Fruit fly (Drosophila melanogaster): ENCODE measurements around the gene CG31643.
A peak's percentile ranks its signal among the peaks of the same experiment; 100 is the strongest.

The CG31643 gene

DNA sequence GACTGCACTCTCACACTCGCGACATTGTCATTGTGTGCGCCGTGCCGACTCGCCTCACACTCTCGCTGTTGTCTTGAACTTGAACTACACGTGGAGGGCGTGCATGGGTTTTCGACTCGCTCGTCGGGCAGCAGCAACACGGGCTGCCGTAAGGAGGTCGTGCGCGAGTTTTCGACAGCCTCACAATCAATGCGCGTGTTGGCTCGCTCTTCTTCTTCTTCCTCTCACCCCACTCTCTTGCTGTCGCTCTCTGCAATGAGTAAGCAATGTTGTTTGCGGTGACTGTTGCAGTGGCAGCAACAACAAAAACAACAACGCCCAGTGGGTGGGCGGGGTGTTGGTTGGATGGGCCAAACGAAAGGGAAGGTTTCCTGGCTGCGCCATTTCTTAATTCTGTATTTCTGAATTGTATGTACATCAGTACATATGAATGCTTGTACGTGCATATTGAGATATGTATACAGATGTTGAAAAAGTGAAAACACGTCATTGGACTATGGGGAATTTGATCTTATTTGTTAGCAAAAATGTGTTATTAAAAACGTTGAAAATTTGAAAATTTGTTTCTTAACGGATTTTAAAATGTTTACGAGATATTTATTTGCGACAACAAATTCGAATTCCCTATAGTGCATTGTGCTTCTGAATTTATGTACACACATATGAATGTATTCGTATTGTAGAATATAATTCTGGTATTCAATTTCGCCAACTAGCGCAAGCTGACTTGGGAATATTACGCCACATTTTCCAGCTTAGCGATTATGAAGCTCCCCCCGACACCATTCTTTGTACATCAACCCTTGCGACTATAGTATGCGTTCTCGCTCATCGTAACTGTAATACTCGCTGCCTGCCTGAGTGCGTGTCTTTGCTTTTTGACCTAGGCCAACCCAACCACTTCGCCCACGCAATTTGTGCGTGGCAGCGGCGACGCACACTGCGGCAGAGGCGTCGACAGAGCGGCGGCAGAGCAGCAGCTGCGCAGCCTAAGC lies 50.8 kb downstream of the CG31643 start (continued):
- no peak for TF ChIP-seq H2.0 (GFP tag; IDR thresholded peaks at IDR 0.05)
- TF ChIP-seq tll (GFP tag; optimal IDR thresholded peaks at IDR 0.05) = peak in 1 of 2 experiments; percentile 91
- peak; percentile 80 for TF ChIP-seq CG8765 (GFP tag; IDR thresholded peaks at IDR 0.05)
- no peak for TF ChIP-seq lov (optimal IDR thresholded peaks at IDR 0.05)
- peak; percentile 74; the same call in 1 of the 3 replicates for TF ChIP-seq lov (GFP tag; IDR thresholded peaks at IDR 0.05)
- peak; percentile 6 for TF ChIP-seq exex (tag; optimal IDR thresholded peaks at IDR 0.05)
- TF ChIP-seq dm (GFP tag; optimal IDR thresholded peaks at IDR 0.05) = peak; percentile 93
- TF ChIP-seq Sry-β (GFP tag; optimal IDR thresholded peaks at IDR 0.05) = no peak
- TF ChIP-seq Dbx (GFP tag; IDR thresholded peaks at IDR 0.05) = peak; percentile 49; the same call in 2 of the 3 replicates
- TF ChIP-seq oc (tag; optimal IDR thresholded peaks at IDR 0.05) = peak; percentile 68
- peak; percentile 100 for TF ChIP-seq CG15479 (GFP tag; optimal IDR thresholded peaks at IDR 0.05)
- TF ChIP-seq CG2889 (GFP tag; IDR thresholded peaks at IDR 0.05) = no peak
- peak; percentile 25; the same call in 1 of the 2 replicates for TF ChIP-seq lmd (GFP tag; IDR thresholded peaks at IDR 0.05)
- peak; percentile 90 for TF ChIP-seq CG8478 (optimal IDR thresholded peaks at IDR 0.05)
- no peak for TF ChIP-seq CG14441 (GFP tag; IDR thresholded peaks at IDR 0.05)
- TF ChIP-seq CTCF (GFP tag; optimal IDR thresholded peaks at IDR 0.05) = no peak
- no peak for TF ChIP-seq pan (optimal IDR thresholded peaks at IDR 0.05)
- TF ChIP-seq pan (GFP tag; optimal IDR thresholded peaks at IDR 0.05 in 1 of 2, IDR thresholded peaks at IDR 0.05 in 1 of 2) = peak in 1 of 2 experiments; percentile 39
- no peak for TF ChIP-seq gsb-n (tag; optimal IDR thresholded peaks at IDR 0.05)
- TF ChIP-seq Sox102F (GFP tag; optimal IDR thresholded peaks at IDR 0.05) = no peak
- TF ChIP-seq Meics (GFP tag; optimal IDR thresholded peaks at IDR 0.05) = peak; percentile 49
- peak; percentile 97 for TF ChIP-seq Med (GFP tag)
- no peak for TF ChIP-seq Rfx (GFP tag; IDR thresholded peaks at IDR 0.05)
- peak; percentile 12 for TF ChIP-seq tap (tag; optimal IDR thresholded peaks at IDR 0.05)
- TF ChIP-seq Ada2b (GFP tag; IDR thresholded peaks at IDR 0.05) = 0 out of 2 replicates have a peak, but pooled peaks have one; percentile 26
- peak; percentile 67; the same call in 2 of the 3 replicates for TF ChIP-seq zen2 (GFP tag; IDR thresholded peaks at IDR 0.05; ENCODE audit: partially characterized antibody)
- 0 out of 2 replicates have a peak, but pooled peaks have one; percentile 13 for TF ChIP-seq CG31441 (GFP tag; IDR thresholded peaks at IDR 0.05)
- peak; percentile 64; the same call in 2 of the 3 replicates for TF ChIP-seq CG34224 (GFP tag; IDR thresholded peaks at IDR 0.05; ENCODE audit: partially characterized antibody)
- TF ChIP-seq Myb (GFP tag; optimal IDR thresholded peaks at IDR 0.05) = peak; percentile 31
- TF ChIP-seq lilli (GFP tag; optimal IDR thresholded peaks at IDR 0.05) = peak; percentile 38
- TF ChIP-seq CG2875 (GFP tag; optimal IDR thresholded peaks at IDR 0.05) = peak; percentile 1
- TF ChIP-seq br (optimal IDR thresholded peaks at IDR 0.05) = no peak
- no peak for TF ChIP-seq sens-2 (GFP tag; IDR thresholded peaks at IDR 0.05)
- TF ChIP-seq HLH54F (GFP tag; optimal IDR thresholded peaks at IDR 0.05) = no peak
- peak; percentile 34 for TF ChIP-seq CG4282 (GFP tag; optimal IDR thresholded peaks at IDR 0.05)
- peak; percentile 35 for TF ChIP-seq CG12391 (tag; optimal IDR thresholded peaks at IDR 0.05)
- TF ChIP-seq CG30020 (tag; optimal IDR thresholded peaks at IDR 0.05) = no peak
- peak; percentile 8 for TF ChIP-seq pho (GFP tag; optimal IDR thresholded peaks at IDR 0.05)
- TF ChIP-seq CG14667 (GFP tag; IDR thresholded peaks at IDR 0.05) = no peak
- peak; percentile 50 for TF ChIP-seq CG33557 (GFP tag; optimal IDR thresholded peaks at IDR 0.05)
- peak; percentile 97 for TF ChIP-seq kni (GFP tag; optimal IDR thresholded peaks at IDR 0.05)
- no peak for TF ChIP-seq CG17802 (tag; optimal IDR thresholded peaks at IDR 0.05)
- peak; percentile 66 for TF ChIP-seq sna (GFP tag; IDR thresholded peaks at IDR 0.05; ENCODE audit: partially characterized antibody)
- TF ChIP-seq CG18262 (tag; optimal IDR thresholded peaks at IDR 0.05) = no peak
- peak; percentile 11 for TF ChIP-seq pb (GFP tag; optimal IDR thresholded peaks at IDR 0.05)
- TF ChIP-seq Adf1 (GFP tag; IDR thresholded peaks at IDR 0.05) = peak; percentile 99
- no peak for TF ChIP-seq fu2 (GFP tag; optimal IDR thresholded peaks at IDR 0.05)
- TF ChIP-seq CG16815 (GFP tag; optimal IDR thresholded peaks at IDR 0.05) = peak; percentile 20
- TF ChIP-seq CG6683 (GFP tag; optimal IDR thresholded peaks at IDR 0.05) = no peak

Measured in whole organism, embryonic.